Worm (Caenorhabditis elegans) whole organism, late embryonic: ENCODE data around the gene ugt-60.

Source experiments
- F13H6.1 ChIP-seq: sonication (generic microtip); optimal IDR thresholded peaks from 2 replicates; lab custom pipeline; 2016; ENCODE audit warnings: missing genetic modification characterization, missing compliant biosample characterization
- T23F11.4 ChIP-seq: fragments of 200-800 bp; sonication (Bioruptor generic); optimal IDR thresholded peaks from 2 replicates; lab custom pipeline; 2018; ENCODE audit warnings: mild to moderate bottlenecking, missing genetic modification characterization, missing compliant biosample characterization
- Y22D7AL.16 ChIP-seq: sonication (generic microtip); optimal IDR thresholded peaks from 2 replicates; lab custom pipeline; 2016; ENCODE audit warnings: missing genetic modification characterization, missing compliant biosample characterization
- ahr-1 ChIP-seq: sonication (generic microtip); optimal IDR thresholded peaks from 2 replicates; lab custom pipeline; 2016; ENCODE audit warnings: missing genetic modification characterization, missing compliant biosample characterization
- ama-1 ChIP-seq: fragments of 150-350 bp; optimal IDR thresholded peaks from 2 replicates; lab custom pipeline; 2014
- ceh-18 ChIP-seq: sonication (generic microtip); optimal IDR thresholded peaks from 2 replicates; lab custom pipeline; 2016; ENCODE audit warnings: missing genetic modification characterization, missing compliant biosample characterization
- ceh-19 ChIP-seq: fragments of 200-800 bp; sonication (Bioruptor generic); optimal IDR thresholded peaks from 2 replicates; lab custom pipeline; 2018; ENCODE audit warnings: mild to moderate bottlenecking, missing genetic modification characterization, missing compliant biosample characterization
- ceh-2 ChIP-seq: sonication (generic microtip); optimal IDR thresholded peaks from 2 replicates; lab custom pipeline; 2016; ENCODE audit warnings: missing genotype, missing genetic modification characterization, missing compliant biosample characterization
- ceh-22 ChIP-seq: sonication (generic microtip); optimal IDR thresholded peaks from 2 replicates; lab custom pipeline; 2017; ENCODE audit warnings: missing biosample characterization, missing genetic modification characterization
- ceh-31 ChIP-seq: sonication (generic microtip); optimal IDR thresholded peaks from 2 replicates; lab custom pipeline; 2016; ENCODE audit warnings: missing genetic modification characterization, missing compliant biosample characterization
- ceh-34 ChIP-seq: sonication (generic microtip); optimal IDR thresholded peaks from 2 replicates; lab custom pipeline; 2016; ENCODE audit warnings: mild to moderate bottlenecking, missing genetic modification characterization, missing compliant biosample characterization
- ceh-48 ChIP-seq: sonication (generic microtip); optimal IDR thresholded peaks from 2 replicates; lab custom pipeline; 2016; ENCODE audit warnings: missing genetic modification characterization, inconsistent platforms, missing compliant biosample characterization
- ceh-6 ChIP-seq: fragments of 200-800 bp; sonication (Bioruptor generic); optimal IDR thresholded peaks from 2 replicates; lab custom pipeline; 2018; ENCODE audit warnings: mild to moderate bottlenecking, missing genetic modification characterization, missing compliant biosample characterization
- dmd-4 ChIP-seq: sonication (generic microtip); optimal IDR thresholded peaks from 2 replicates; lab custom pipeline; 2016; ENCODE audit warnings: borderline replicate concordance, missing genetic modification characterization, missing compliant biosample characterization
- elt-2 ChIP-seq: sonication (generic microtip); optimal IDR thresholded peaks from 2 replicates; lab custom pipeline; 2016; ENCODE audit warnings: missing genetic modification reagents, missing genetic modification characterization, missing compliant biosample characterization
- gmeb-2 ChIP-seq: sonication (generic microtip); optimal IDR thresholded peaks from 2 replicates; lab custom pipeline; 2016; ENCODE audit warnings: missing genetic modification characterization, inconsistent platforms, missing compliant biosample characterization
- hlh-15 ChIP-seq: sonication (generic microtip); optimal IDR thresholded peaks from 2 replicates; lab custom pipeline; 2016; ENCODE audit warnings: missing genetic modification characterization, missing compliant biosample characterization
- hlh-30 ChIP-seq: sonication (generic microtip); optimal IDR thresholded peaks from 2 replicates; lab custom pipeline; 2017; ENCODE audit warnings: antibody characterized with exemption, missing genetic modification characterization, missing compliant biosample characterization; ENCODE audit not compliant: insufficient read depth
- hlh-6 ChIP-seq: sonication (generic microtip); optimal IDR thresholded peaks from 2 replicates; lab custom pipeline; 2016; ENCODE audit warnings: missing genotype, missing genetic modification characterization, missing compliant biosample characterization
- lim-6 ChIP-seq: sonication (generic microtip); optimal IDR thresholded peaks from 2 replicates; lab custom pipeline; 2016; ENCODE audit warnings: missing genetic modification characterization, missing compliant biosample characterization
- lin-11 ChIP-seq: fragments of 200-800 bp; sonication (Bioruptor generic); optimal IDR thresholded peaks from 2 replicates; lab custom pipeline; 2018; ENCODE audit warnings: mild to moderate bottlenecking, missing genetic modification characterization, missing compliant biosample characterization
- mec-3 ChIP-seq: sonication (generic microtip); optimal IDR thresholded peaks from 2 replicates; lab custom pipeline; 2016; ENCODE audit warnings: borderline replicate concordance, missing genetic modification characterization, missing compliant biosample characterization
- nfya-1 ChIP-seq: sonication (generic microtip); optimal IDR thresholded peaks from 2 replicates; lab custom pipeline; 2017; ENCODE audit warnings: missing genetic modification characterization, mild to moderate bottlenecking, missing compliant biosample characterization, antibody characterized with exemption, moderate library complexity
- nhr-11 ChIP-seq: fragments of 150-350 bp; optimal IDR thresholded peaks from 2 replicates; lab custom pipeline; 2014; ENCODE audit warnings: missing biosample characterization, missing genetic modification characterization
- pag-3 ChIP-seq: sonication (generic microtip); optimal IDR thresholded peaks from 2 replicates; lab custom pipeline; 2016; ENCODE audit warnings: missing compliant biosample characterization, missing genetic modification characterization, borderline replicate concordance
- pat-9 ChIP-seq: fragments of 200-800 bp; sonication (Bioruptor generic); optimal IDR thresholded peaks from 2 replicates; lab custom pipeline; 2018; ENCODE audit warnings: mild to moderate bottlenecking, missing genetic modification characterization, moderate library complexity, missing compliant biosample characterization
- pha-2 ChIP-seq: sonication (generic microtip); optimal IDR thresholded peaks from 2 replicates; lab custom pipeline; 2017; ENCODE audit warnings: mild to moderate bottlenecking, missing genetic modification characterization, missing compliant biosample characterization
- pqm-1 ChIP-seq: sonication (generic microtip); optimal IDR thresholded peaks from 2 replicates; lab custom pipeline; 2016; ENCODE audit warnings: missing genetic modification characterization, missing compliant biosample characterization
- pros-1 ChIP-seq: fragments of 150-350 bp; optimal IDR thresholded peaks from 2 replicates; lab custom pipeline; 2014; ENCODE audit warnings: missing biosample characterization, missing genetic modification reagents, missing genetic modification characterization
- ref-2 ChIP-seq: sonication (generic microtip); optimal IDR thresholded peaks from 2 replicates; lab custom pipeline; 2016; ENCODE audit warnings: missing genetic modification characterization, missing compliant biosample characterization
- rnt-1 ChIP-seq: sonication (generic microtip); optimal IDR thresholded peaks from 2 replicates; lab custom pipeline; 2016; ENCODE audit warnings: missing genetic modification characterization, missing compliant biosample characterization
- sox-2 ChIP-seq: fragments of 200-800 bp; sonication (Bioruptor generic); IDR thresholded peaks from 2 replicates; pipeline ENCODE4 v1.3.6; 2022; ENCODE audit warnings: missing genetic modification reagents, missing genetic modification characterization, missing compliant biosample characterization
- syd-9 ChIP-seq: sonication (generic microtip); optimal IDR thresholded peaks from 2 replicates; lab custom pipeline; 2016; ENCODE audit warnings: mild to moderate bottlenecking, missing genetic modification characterization, moderate library complexity, missing compliant biosample characterization
- tbx-2 ChIP-seq: sonication (generic microtip); optimal IDR thresholded peaks from 2 replicates; lab custom pipeline; 2016; ENCODE audit warnings: missing genetic modification characterization, missing compliant biosample characterization
- tbx-7 ChIP-seq: sonication (generic microtip); optimal IDR thresholded peaks from 2 replicates; lab custom pipeline; 2016; ENCODE audit warnings: missing genotype, missing genetic modification characterization, missing compliant biosample characterization
- unc-42 ChIP-seq: sonication (generic microtip); optimal IDR thresholded peaks from 2 replicates; lab custom pipeline; 2016; ENCODE audit warnings: missing genotype, missing genetic modification characterization, missing compliant biosample characterization
- unc-55 ChIP-seq: sonication (generic microtip); optimal IDR thresholded peaks from 2 replicates; lab custom pipeline; 2017; ENCODE audit warnings: missing biosample characterization, missing genetic modification reagents, missing genetic modification characterization
- unc-86 ChIP-seq: sonication (generic microtip); optimal IDR thresholded peaks from 2 replicates; lab custom pipeline; 2016; ENCODE audit warnings: missing genetic modification characterization, missing compliant biosample characterization
- zip-5 ChIP-seq: sonication (generic microtip); optimal IDR thresholded peaks from 2 replicates; lab custom pipeline; 2016; ENCODE audit warnings: missing genetic modification characterization, missing compliant biosample characterization

ugt-60 gene

DNA sequence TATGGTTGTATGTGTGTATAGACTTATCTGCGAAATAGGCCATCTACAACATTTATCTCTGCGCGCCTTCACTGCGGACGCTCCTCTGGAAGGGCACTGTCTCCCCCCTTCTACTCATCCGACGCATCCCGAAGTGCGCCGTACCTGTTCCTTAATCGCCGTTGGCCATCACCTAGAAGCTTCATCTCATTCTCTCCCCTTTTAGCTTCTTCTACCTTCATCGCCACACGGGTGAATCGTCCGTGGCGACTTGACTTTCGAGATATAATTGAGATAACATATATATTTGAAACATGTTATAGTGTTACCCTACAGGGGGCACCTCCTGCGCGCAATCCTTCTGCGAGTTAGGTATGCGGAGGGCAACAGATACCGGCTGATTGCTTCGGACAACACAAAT is 36.7 kb downstream of the ugt-60 start:
- no peak for TF ChIP-seq ama-1
- no peak for TF ChIP-seq pat-9 (tag; lab: Kevin White, UChicago)
- TF ChIP-seq elt-2 (tag; lab: Kevin White, UChicago), result no peak
- peak; percentile 8 for TF ChIP-seq ceh-31
- peak; percentile 58 for TF ChIP-seq rnt-1 (tag; lab: Kevin White, UChicago)

DNA sequence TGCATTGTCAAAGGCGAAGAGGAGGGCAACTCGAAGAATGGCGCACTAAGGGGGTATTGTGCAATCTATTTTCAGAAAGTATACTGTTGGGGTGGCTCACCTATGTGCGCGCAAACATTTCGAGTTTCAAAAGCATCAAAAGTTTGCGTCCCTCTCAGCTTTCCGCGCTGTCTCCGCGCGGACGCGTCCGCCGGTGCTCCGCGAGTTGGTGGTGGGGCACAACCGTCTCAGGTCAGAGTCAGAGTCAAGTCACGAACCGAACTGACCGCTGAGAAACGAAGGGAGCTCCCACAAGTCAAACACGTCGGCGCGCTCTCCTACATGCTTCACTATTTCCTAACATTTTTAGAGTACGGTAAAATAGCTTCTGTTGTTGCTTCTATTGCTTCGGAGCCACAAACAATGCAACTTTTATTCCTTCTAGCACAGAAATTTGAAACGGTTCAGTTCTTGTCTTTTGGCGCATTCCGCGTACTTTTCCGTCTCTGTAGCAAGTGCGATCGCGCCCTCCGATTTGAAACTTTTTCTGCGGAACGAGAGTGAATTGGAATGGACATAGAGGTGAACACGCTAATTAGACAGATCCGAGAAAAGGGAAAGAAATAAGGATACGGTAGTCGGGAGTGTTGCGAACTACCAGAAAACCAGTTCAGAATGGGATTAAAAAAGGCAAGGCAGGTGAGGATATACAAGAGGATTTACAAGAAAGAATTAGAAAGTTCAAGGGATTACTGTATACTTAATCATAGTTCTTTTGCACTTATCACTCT is 39.4 kb downstream of the ugt-60 start:
- TF ChIP-seq Y22D7AL.16 (tag; lab: Kevin White, UChicago) (no peak), ceh-2 (tag; lab: Kevin White, UChicago) (peak; percentile 19)

DNA sequence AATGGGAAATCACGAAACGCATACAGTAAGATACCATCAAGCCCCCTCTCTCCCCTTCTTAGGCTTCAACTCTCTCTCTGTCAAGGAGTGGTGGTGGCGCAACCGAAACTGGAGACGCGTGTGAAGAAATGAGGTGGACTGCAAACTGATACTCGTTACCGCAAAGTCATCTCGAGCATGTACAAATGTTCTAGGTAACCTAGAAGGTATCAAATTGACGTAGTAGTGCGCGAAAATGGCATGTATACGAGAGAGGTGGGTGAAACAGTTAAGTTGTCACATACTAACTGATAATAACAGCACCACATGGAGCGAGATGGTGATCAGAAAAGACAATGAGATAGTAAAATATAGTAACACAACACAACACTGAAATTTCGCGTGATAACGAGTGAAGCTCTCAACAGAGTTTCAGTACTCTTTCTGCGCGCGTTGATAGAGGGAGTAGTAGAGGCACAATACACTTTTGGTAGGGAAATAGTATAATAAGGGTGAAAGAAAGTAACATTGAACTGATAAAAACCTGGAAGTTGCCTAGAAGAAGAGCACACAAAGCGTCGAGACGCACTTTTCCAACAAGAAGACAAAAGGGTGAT is 40.6 kb downstream of the ugt-60 start:
- TF ChIP-seq ceh-34 (tag; lab: Kevin White, UChicago) (peak; percentile 8), elt-2 (tag; lab: Kevin White, UChicago) (peak; percentile 1), pros-1 (no peak), ceh-19 (GFP tag; lab: Kevin White, UChicago) (peak; percentile 40)

DNA sequence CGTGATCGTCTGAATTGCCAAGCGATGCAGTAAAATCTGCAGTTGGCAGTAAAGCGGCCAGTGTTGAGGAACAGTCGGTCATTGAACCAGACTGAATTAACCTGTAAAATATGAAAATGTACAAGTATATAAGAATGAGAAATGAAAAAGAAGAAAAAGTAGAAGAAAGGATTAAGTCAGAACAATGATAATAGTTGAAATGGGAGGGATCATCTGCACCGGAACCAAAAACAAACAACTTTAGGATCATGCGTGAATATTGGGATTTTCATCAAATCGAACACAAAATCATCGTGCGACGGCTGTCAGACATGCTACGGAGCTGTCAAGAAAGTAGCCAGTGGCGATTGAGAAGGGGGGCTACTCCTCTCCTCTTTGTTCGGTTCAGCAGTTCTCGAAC is 41.8 kb downstream of the ugt-60 start, which contains the start of gene gei-13:
gei-13 (minus strand) TSS at position 101 of the 400 bp plus-strand sequence.
- no peak for TF ChIP-seq sox-2 (GFP tag; lab: Robert Waterston, UW)
- TF ChIP-seq, all 69 proteins: peak for 0

DNA sequence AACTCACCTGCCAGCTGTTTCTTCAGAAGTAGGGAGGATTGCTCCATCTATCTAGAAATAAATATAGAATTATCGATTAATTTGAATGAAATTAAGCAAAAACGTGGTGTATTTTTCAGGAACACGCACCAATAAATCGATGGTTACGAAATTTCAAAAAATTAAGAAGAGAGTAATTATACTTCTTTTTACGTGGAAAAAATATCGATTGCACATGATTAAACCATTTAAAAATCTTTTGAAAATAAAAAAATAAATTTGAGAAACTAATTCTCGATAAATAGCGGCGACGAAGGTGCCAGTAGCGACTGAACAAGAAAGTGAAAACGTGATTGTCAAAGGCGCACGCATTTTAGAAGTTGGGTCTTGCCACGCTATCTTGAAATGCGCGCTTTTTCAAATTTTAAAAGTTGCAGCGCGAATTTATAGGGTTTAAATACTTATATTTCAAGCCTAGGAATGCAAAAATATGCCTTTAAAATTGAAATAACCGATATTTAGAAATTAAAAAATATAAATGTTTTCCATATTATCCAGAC is 47.7 kb downstream of the ugt-60 start, which contains the start of gene ubc-7:
ubc-7 (minus strand) TSS at position 51 of the 539 bp plus-strand sequence.
- peak; percentile 33 for TF ChIP-seq ceh-19 (GFP tag; lab: Kevin White, UChicago)
- no peak for TF ChIP-seq T23F11.4 (GFP tag; lab: Kevin White, UChicago)
- TF ChIP-seq ceh-22 (tag; lab: Kevin White, UChicago), result no peak
- no peak for TF ChIP-seq ahr-1
- TF ChIP-seq pros-1, result no peak
- no peak for TF ChIP-seq mec-3 (tag; lab: Kevin White, UChicago)
- peak; percentile 11 for TF ChIP-seq unc-55 (GFP tag; lab: Kevin White, UChicago)
- TF ChIP-seq hlh-15 (tag; lab: Kevin White, UChicago), result no peak
- no peak for TF ChIP-seq syd-9 (tag; lab: Kevin White, UChicago)
- TF ChIP-seq hlh-30 (tag; lab: Kevin White, UChicago), result peak; percentile 60
- TF ChIP-seq ceh-18, result peak; percentile 4
- peak; percentile 37 for TF ChIP-seq unc-42 (tag; lab: Kevin White, UChicago)
- peak; percentile 34 for TF ChIP-seq ceh-31
- TF ChIP-seq nfya-1 (tag; lab: Kevin White, UChicago), result peak; percentile 57
- no peak for TF ChIP-seq F13H6.1
- no peak for TF ChIP-seq ceh-48 (tag; lab: Kevin White, UChicago)
- TF ChIP-seq, all 69 proteins: peak for 7

DNA sequence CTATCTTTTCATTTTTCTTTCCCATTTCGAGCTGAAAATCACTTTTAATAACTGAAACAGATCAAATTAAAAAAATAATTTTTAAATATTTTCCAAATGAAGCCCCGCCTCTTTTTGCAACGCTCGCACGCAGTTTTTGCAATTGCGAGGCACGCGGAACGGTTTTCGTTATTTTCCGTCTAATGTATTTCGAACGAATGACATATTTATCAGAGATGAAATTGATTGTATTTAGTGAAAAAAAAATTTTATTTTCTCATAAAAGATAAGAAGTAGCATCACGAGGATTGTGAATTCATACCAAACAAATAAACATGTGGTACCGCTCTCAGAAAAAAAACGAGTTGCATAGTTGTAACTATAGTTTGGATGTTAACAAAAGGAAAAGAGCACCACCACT is 49.0 kb downstream of the ugt-60 start, which contains the start of gene rpac-19:
rpac-19 (minus strand) TSS at position 31 of the 400 bp plus-strand sequence.
- TF ChIP-seq tbx-2 (tag; lab: Kevin White, UChicago) (peak; percentile 70), dmd-4 (tag; lab: Kevin White, UChicago) (peak; percentile 21), pqm-1 (tag; lab: Kevin White, UChicago) (no peak), ceh-48 (tag; lab: Kevin White, UChicago) (no peak), zip-5 (tag; lab: Kevin White, UChicago) (peak; percentile 29), ceh-6 (GFP tag; lab: Kevin White, UChicago) (no peak), ceh-2 (tag; lab: Kevin White, UChicago) (peak; percentile 67), ceh-22 (tag; lab: Kevin White, UChicago) (no peak), ref-2 (tag; lab: Kevin White, UChicago) (peak; percentile 55), lim-6 (tag; lab: Kevin White, UChicago) (no peak), gmeb-2 (tag; lab: Kevin White, UChicago) (no peak), pha-2 (tag; lab: Kevin White, UChicago) (peak; percentile 65), pag-3 (tag; lab: Kevin White, UChicago) (no peak), Y22D7AL.16 (tag; lab: Kevin White, UChicago) (peak; percentile 55), hlh-6 (no peak), lin-11 (tag; lab: Kevin White, UChicago) (peak; percentile 47), ceh-19 (GFP tag; lab: Kevin White, UChicago) (peak; percentile 7), sox-2 (GFP tag; lab: Robert Waterston, UW) (no peak), nhr-11 (peak; percentile 51), unc-86 (tag; lab: Kevin White, UChicago) (peak; percentile 69), tbx-7 (tag; lab: Kevin White, UChicago) (no peak), ama-1 (no peak)
